Fruit fly (Drosophila melanogaster) whole organism, embryonic: ENCODE measurements around the gene CG31949.
A peak's percentile ranks its signal among the peaks of the same experiment; 100 is the strongest.

Source experiments
- Ada2b ChIP-seq: fragments of 200-800 bp; sonication (Bioruptor generic); IDR thresholded peaks from 2 replicates; pipeline ENCODE4 v1.3.6; 2022; ENCODE audit warnings: missing biosample characterization, missing genetic modification characterization
- Awh ChIP-seq: fragments of 200-800 bp; sonication (Bioruptor generic); IDR thresholded peaks from 2 replicates; pipeline ENCODE4, ENCODE4 v1.3.6; 2022; ENCODE audit warnings: missing biosample characterization, missing genetic modification characterization
- CG11695 ChIP-seq: fragments of 200-800 bp; sonication (Bioruptor generic); IDR thresholded peaks from 3 replicates; pipeline ENCODE4 v1.3.6; 2022; ENCODE audit warnings: missing biosample characterization, missing genetic modification characterization
- CG11723 ChIP-seq: fragments of 200-800 bp; sonication (Bioruptor generic); optimal IDR thresholded peaks from 2 replicates; lab custom pipeline; 2017; ENCODE audit warnings: missing biosample characterization, mild to moderate bottlenecking, missing genetic modification characterization
- CG12219 ChIP-seq: fragments of 200-800 bp; sonication (Bioruptor generic); optimal IDR thresholded peaks from 3 replicates; lab custom pipeline; 2018; ENCODE audit warnings: missing biosample characterization, mild to moderate bottlenecking, missing genetic modification characterization
- CG12744 ChIP-seq: fragments of 200-800 bp; sonication (Bioruptor generic); optimal IDR thresholded peaks from 2 replicates; lab custom pipeline; 2016; ENCODE audit warnings: missing biosample characterization, missing genetic modification characterization
- CG14667 ChIP-seq: fragments of 200-800 bp; sonication (Bioruptor generic); IDR thresholded peaks from 2 replicates; pipeline ENCODE4 v1.3.6; 2022; ENCODE audit warnings: missing biosample characterization, missing genetic modification characterization
- CG14965 ChIP-seq: fragments of 200-800 bp; sonication (Bioruptor generic); optimal IDR thresholded peaks from 2 replicates; lab custom pipeline; 2016; ENCODE audit warnings: missing biosample characterization, missing genetic modification characterization, borderline replicate concordance
- CG1792 ChIP-seq: fragments of 200-800 bp; sonication (Bioruptor generic); optimal IDR thresholded peaks from 2 replicates; lab custom pipeline; 2016; ENCODE audit warnings: missing biosample characterization, missing genetic modification characterization
- CG18476 ChIP-seq: fragments of 200-800 bp; sonication (Bioruptor generic); optimal IDR thresholded peaks from 2 replicates; lab custom pipeline; 2016; ENCODE audit warnings: missing biosample characterization, mild to moderate bottlenecking, missing genetic modification characterization
- CG18599 ChIP-seq: fragments of 200-800 bp; sonication (Bioruptor generic); optimal IDR thresholded peaks from 3 replicates; lab custom pipeline; 2017; ENCODE audit warnings: missing biosample characterization, missing genetic modification characterization, mild to moderate bottlenecking, moderate library complexity, missing genetic modification reagents
- CG18764 ChIP-seq: fragments of 200-800 bp; sonication (Bioruptor generic); optimal IDR thresholded peaks from 3 replicates; lab custom pipeline; 2016; ENCODE audit warnings: missing biosample characterization, missing genetic modification characterization
- CG2202 ChIP-seq: fragments of 200-800 bp; sonication (Bioruptor generic); optimal IDR thresholded peaks from 2 replicates; lab custom pipeline; 2018; ENCODE audit warnings: missing biosample characterization, mild to moderate bottlenecking, missing genetic modification characterization
- CG3847 ChIP-seq: fragments of 200-800 bp; sonication (Bioruptor generic); IDR thresholded peaks from 2 replicates; pipeline ENCODE4 v1.3.6; 2022; ENCODE audit warnings: missing biosample characterization, missing genetic modification characterization
- CG5245 ChIP-seq: fragments of 200-800 bp; sonication (Bioruptor generic); optimal IDR thresholded peaks from 3 replicates; lab custom pipeline; 2016; ENCODE audit warnings: missing biosample characterization, missing genetic modification characterization
- CG6683 ChIP-seq: fragments of 200-800 bp; sonication (Bioruptor generic); optimal IDR thresholded peaks from 2 replicates; lab custom pipeline; 2017; ENCODE audit warnings: missing biosample characterization, mild to moderate bottlenecking, missing genetic modification characterization, missing genetic modification reagents
- CG6765 ChIP-seq: fragments of 200-800 bp; sonication (Bioruptor generic); optimal IDR thresholded peaks from 3 replicates; lab custom pipeline; 2017; ENCODE audit warnings: missing biosample characterization, mild to moderate bottlenecking, missing genetic modification characterization
- CG6791 ChIP-seq: fragments of 200-800 bp; sonication (Bioruptor generic); IDR thresholded peaks from 3 replicates; pipeline ENCODE4 v1.3.6; 2022; ENCODE audit warnings: missing biosample characterization, missing genetic modification characterization; ENCODE audit not compliant: partially characterized antibody
- CG9215 ChIP-seq: fragments of 200-800 bp; sonication (Bioruptor generic); IDR thresholded peaks from 2 replicates; pipeline ENCODE4 v1.3.6; 2022; ENCODE audit warnings: missing biosample characterization, missing genetic modification characterization
- CG9932 ChIP-seq: fragments of 200-800 bp; sonication (Bioruptor generic); IDR thresholded peaks from 2 replicates; pipeline ENCODE4 v1.3.6; 2022; ENCODE audit warnings: missing biosample characterization, missing genetic modification characterization
- Deaf1 ChIP-seq: fragments of 200-800 bp; optimal IDR thresholded peaks from 3 replicates; lab custom pipeline; 2019; ENCODE audit warnings: missing biosample characterization, mild to moderate bottlenecking, missing genetic modification characterization, moderate library complexity
- Dip3 ChIP-seq: fragments of 200-800 bp; sonication (Bioruptor generic); optimal IDR thresholded peaks from 3 replicates; lab custom pipeline; 2016; ENCODE audit warnings: missing biosample characterization, missing genetic modification characterization
- E2f2 ChIP-seq: fragments of 200-800 bp; sonication (Bioruptor generic); IDR thresholded peaks from 2 replicates; pipeline ENCODE4 v1.3.6; 2022; ENCODE audit warnings: missing biosample characterization, missing genetic modification characterization
- Hmr ChIP-seq: fragments of 200-800 bp; sonication (Bioruptor generic); optimal IDR thresholded peaks from 3 replicates; lab custom pipeline; 2017; ENCODE audit warnings: mild to moderate bottlenecking, missing biosample characterization, missing genetic modification reagents, missing genetic modification characterization
- Max ChIP-seq: fragments of 200-800 bp; sonication (Bioruptor generic); optimal IDR thresholded peaks from 2 replicates; lab custom pipeline; 2016; ENCODE audit warnings: missing biosample characterization, mild to moderate bottlenecking, missing genetic modification characterization
- Meics ChIP-seq: fragments of 200-800 bp; sonication (Bioruptor generic); optimal IDR thresholded peaks from 2 replicates; lab custom pipeline; 2017; ENCODE audit warnings: missing biosample characterization, mild to moderate bottlenecking, missing genetic modification characterization
- NC2β ChIP-seq: fragments of 200-800 bp; sonication (Bioruptor generic); optimal IDR thresholded peaks from 2 replicates; lab custom pipeline; 2016; ENCODE audit warnings: missing biosample characterization, missing genetic modification characterization
- Oaz ChIP-seq: fragments of 200-800 bp; sonication (Bioruptor generic); IDR thresholded peaks from 2 replicates; pipeline ENCODE4 v1.3.6; 2022; ENCODE audit warnings: missing biosample characterization, missing genetic modification characterization
- Ravus ChIP-seq: fragments of 200-800 bp; sonication (Bioruptor generic); IDR thresholded peaks from 2 replicates; pipeline ENCODE4 v1.3.6; 2022; ENCODE audit warnings: missing biosample characterization, missing genetic modification characterization
- Sry-δ ChIP-seq: fragments of 200-800 bp; sonication (Bioruptor generic); optimal IDR thresholded peaks from 2 replicates; lab custom pipeline; 2016; ENCODE audit warnings: missing biosample characterization, missing genetic modification characterization
- Xrp1 ChIP-seq: fragments of 200-800 bp; sonication (Bioruptor generic); IDR thresholded peaks from 2 replicates; pipeline ENCODE4 v1.3.6; 2022; ENCODE audit warnings: missing biosample characterization, missing genetic modification characterization
- ac ChIP-seq: fragments of 200-800 bp; sonication (Bioruptor generic); optimal IDR thresholded peaks from 3 replicates; lab custom pipeline; 2017; ENCODE audit warnings: missing biosample characterization, mild to moderate bottlenecking, missing genetic modification characterization
- bbx ChIP-seq: fragments of 200-800 bp; sonication (Bioruptor generic); IDR thresholded peaks from 2 replicates; pipeline ENCODE4 v1.3.6; 2022; ENCODE audit warnings: missing biosample characterization, missing genetic modification characterization; ENCODE audit not compliant: partially characterized antibody
- crc ChIP-seq: fragments of 200-800 bp; sonication (Bioruptor generic); optimal IDR thresholded peaks from 2 replicates; lab custom pipeline; 2016; ENCODE audit warnings: missing biosample characterization, missing genetic modification characterization
- dmrt99B ChIP-seq: fragments of 200-800 bp; sonication (Bioruptor generic); optimal IDR thresholded peaks from 2 replicates; lab custom pipeline; 2018; ENCODE audit warnings: missing biosample characterization, mild to moderate bottlenecking, missing genetic modification characterization, moderate library complexity
- dpn ChIP-seq, 2 experiments: fragments of 200-800 bp; sonication (Bioruptor generic); optimal IDR thresholded peaks; 3 replicates each; lab custom pipeline; 2016; ENCODE audit warnings: missing biosample characterization in 2 of 2, missing genetic modification characterization in 2 of 2
- eve ChIP-seq, 2 experiments: fragments of >200 bp; optimal IDR thresholded peaks; 2 replicates each; lab custom pipeline; 2017; ENCODE audit warnings: missing biosample characterization in 2 of 2, missing genetic modification characterization in 2 of 2
- eyg ChIP-seq: fragments of 200-800 bp; sonication (Bioruptor generic); optimal IDR thresholded peaks from 3 replicates; lab custom pipeline; 2016; ENCODE audit warnings: missing biosample characterization, missing genetic modification characterization
- fru ChIP-seq: fragments of >200 bp; optimal IDR thresholded peaks from 2 replicates; lab custom pipeline; 2017
- gem ChIP-seq: fragments of 200-800 bp; sonication (Bioruptor generic); optimal IDR thresholded peaks from 2 replicates; lab custom pipeline; 2019; ENCODE audit warnings: missing biosample characterization, mild to moderate bottlenecking, missing genetic modification characterization, moderate library complexity
- gt ChIP-seq: fragments of 200-800 bp; sonication (Bioruptor generic); IDR thresholded peaks from 2 replicates; pipeline ENCODE4 v1.3.6; 2022; ENCODE audit warnings: missing biosample characterization, missing genetic modification characterization
- ham ChIP-seq: fragments of 200-800 bp; sonication (Bioruptor generic); IDR thresholded peaks from 2 replicates; pipeline ENCODE4 v1.3.6; 2022; ENCODE audit warnings: missing biosample characterization, missing genetic modification characterization
- hb ChIP-seq: fragments of 200-800 bp; sonication (Bioruptor generic); IDR thresholded peaks from 3 replicates; pipeline ENCODE4 v1.3.6; 2022; ENCODE audit warnings: missing biosample characterization, missing genetic modification characterization; ENCODE audit not compliant: partially characterized antibody
- lmd ChIP-seq: fragments of 200-800 bp; sonication (Bioruptor generic); IDR thresholded peaks from 2 replicates; pipeline ENCODE4 v1.3.6; 2022; ENCODE audit warnings: missing biosample characterization, missing genetic modification characterization
- pho ChIP-seq: fragments of 200-800 bp; sonication (Bioruptor generic); optimal IDR thresholded peaks from 2 replicates; lab custom pipeline; 2016; ENCODE audit warnings: missing biosample characterization, missing genetic modification characterization
- pum ChIP-seq: fragments of 200-800 bp; sonication (Bioruptor generic); optimal IDR thresholded peaks from 2 replicates; lab custom pipeline; 2016; ENCODE audit warnings: missing biosample characterization, missing genetic modification characterization
- row ChIP-seq: fragments of 200-800 bp; sonication (Bioruptor generic); IDR thresholded peaks from 3 replicates; pipeline ENCODE4 v1.3.6; 2022; ENCODE audit warnings: missing biosample characterization, missing genetic modification characterization
- sens-2 ChIP-seq: fragments of 200-800 bp; sonication (Bioruptor generic); IDR thresholded peaks from 2 replicates; pipeline ENCODE4 v1.3.6; 2022; ENCODE audit warnings: missing biosample characterization, missing genetic modification characterization
- tio ChIP-seq: fragments of 200-800 bp; sonication (Bioruptor generic); optimal IDR thresholded peaks from 2 replicates; lab custom pipeline; 2017; ENCODE audit warnings: missing biosample characterization, missing genetic modification characterization, inconsistent platforms
- tup ChIP-seq: fragments of 200-800 bp; sonication (Bioruptor generic); optimal IDR thresholded peaks from 2 replicates; lab custom pipeline; 2016; ENCODE audit warnings: missing biosample characterization, mild to moderate bottlenecking, missing genetic modification characterization, moderate library complexity
- vfl ChIP-seq: fragments of 200-800 bp; sonication (Bioruptor generic); optimal IDR thresholded peaks from 2 replicates; lab custom pipeline; 2016; ENCODE audit warnings: missing biosample characterization, missing genetic modification characterization
- vvl ChIP-seq: fragments of 200-800 bp; sonication (Bioruptor generic); IDR thresholded peaks from 2 replicates; pipeline ENCODE4 v1.3.6; 2022; ENCODE audit warnings: missing biosample characterization, missing genetic modification characterization
- zfh2 ChIP-seq: fragments of 200-800 bp; sonication (Bioruptor generic); optimal IDR thresholded peaks from 2 replicates; lab custom pipeline; 2016; ENCODE audit warnings: missing biosample characterization, missing genetic modification characterization

CG31949 gene

dm6 chr2L:2314165-2314564 is 14.3 kb downstream of the CG31949 start (continued):
- TF ChIP-seq dpn (GFP tag; optimal IDR thresholded peaks at IDR 0.05; lab: Kevin White, UChicago) (no peak), crc (GFP tag; lab: Kevin White, UChicago) (no peak), vfl (GFP tag; lab: Kevin White, UChicago) (no peak), CG1792 (GFP tag; lab: Kevin White, UChicago) (no peak), NC2β (GFP tag; lab: Kevin White, UChicago) (no peak), CG2202 (no peak), CG18599 (peak; percentile 68), tup (GFP tag; lab: Kevin White, UChicago) (no peak), gt (no peak), CG9932 (GFP tag; lab: Robert Waterston, UW) (peak; percentile 34), CG11695 (GFP tag; lab: Robert Waterston, UW) (0 out of 3 replicates have a peak, but pooled peaks have one; percentile 13), Hmr (GFP tag; lab: Kevin White, UChicago) (peak; percentile 24), eve (GFP tag; optimal IDR thresholded peaks at IDR 0.05; lab: Kevin White, UChicago) (no peak), pho (GFP tag; lab: Kevin White, UChicago) (no peak), Dip3 (GFP tag; lab: Kevin White, UChicago) (no peak), CG12219 (no peak), sens-2 (GFP tag; lab: Robert Waterston, UW) (no peak), Ada2b (GFP tag; lab: Robert Waterston, UW) (peak; percentile 34; the same call in 1 of the 2 replicates), tio (GFP tag; lab: Kevin White, UChicago) (no peak), Oaz (0 out of 2 replicates have a peak, but pooled peaks have one; percentile 12), Ravus (GFP tag; lab: Robert Waterston, UW) (no peak), CG6683 (GFP tag; lab: Kevin White, UChicago) (no peak), Xrp1 (no peak), gem (tag; lab: Kevin White, UChicago) (no peak), dmrt99B (no peak), Max (no peak), CG9215 (peak; percentile 31; the same call in 1 of the 2 replicates), ham (GFP tag; lab: Robert Waterston, UW) (no peak), Sry-δ (GFP tag; lab: Kevin White, UChicago) (no peak), CG3847 (peak; percentile 34), CG12744 (GFP tag; lab: Kevin White, UChicago) (no peak), Meics (GFP tag; lab: Kevin White, UChicago) (peak; percentile 5), lmd (GFP tag; lab: Robert Waterston, UW) (0 out of 2 replicates have a peak, but pooled peaks have one; percentile 13), ac (GFP tag; lab: Kevin White, UChicago) (no peak), vvl (no peak), fru (lab: Kevin White, UChicago) (no peak), eyg (GFP tag; lab: Kevin White, UChicago) (no peak), CG11723 (GFP tag; lab: Kevin White, UChicago) (no peak), pum (no peak), CG14965 (no peak), CG6765 (no peak), row (GFP tag; lab: Robert Waterston, UW) (peak; percentile 54; the same call in 2 of the 3 replicates), CG18476 (GFP tag; lab: Kevin White, UChicago) (no peak), zfh2 (GFP tag; lab: Kevin White, UChicago) (peak; percentile 8), bbx (GFP tag; lab: Robert Waterston, UW) (no peak), Deaf1 (tag; lab: Kevin White, UChicago) (no peak), CG5245 (GFP tag; lab: Kevin White, UChicago) (no peak), CG6791 (GFP tag; lab: Robert Waterston, UW) (no peak), CG14667 (GFP tag; lab: Robert Waterston, UW) (no peak), Awh (GFP tag; lab: Robert Waterston, UW) (no peak), hb (GFP tag; lab: Robert Waterston, UW) (no peak), E2f2 (GFP tag; lab: Robert Waterston, UW) (no peak), CG18764 (GFP tag; lab: Kevin White, UChicago) (no peak)
